Worm (Caenorhabditis elegans) whole organism, late embryonic: Measurements from ENCODE around the gene rpl-11.2.

Source experiments
- C08G9.2 ChIP-seq: sonication (generic microtip); optimal IDR thresholded peaks from 2 replicates; lab custom pipeline; 2016; ENCODE audit warnings: mild to moderate bottlenecking, missing genetic modification characterization, moderate library complexity, missing compliant biosample characterization
- hlh-30 ChIP-seq: sonication (generic microtip); optimal IDR thresholded peaks from 2 replicates; lab custom pipeline; 2017; ENCODE audit warnings: antibody characterized with exemption, missing genetic modification characterization, missing compliant biosample characterization; ENCODE audit not compliant: insufficient read depth
- zip-5 ChIP-seq: sonication (generic microtip); optimal IDR thresholded peaks from 2 replicates; lab custom pipeline; 2016; ENCODE audit warnings: missing genetic modification characterization, missing compliant biosample characterization

DNA sequence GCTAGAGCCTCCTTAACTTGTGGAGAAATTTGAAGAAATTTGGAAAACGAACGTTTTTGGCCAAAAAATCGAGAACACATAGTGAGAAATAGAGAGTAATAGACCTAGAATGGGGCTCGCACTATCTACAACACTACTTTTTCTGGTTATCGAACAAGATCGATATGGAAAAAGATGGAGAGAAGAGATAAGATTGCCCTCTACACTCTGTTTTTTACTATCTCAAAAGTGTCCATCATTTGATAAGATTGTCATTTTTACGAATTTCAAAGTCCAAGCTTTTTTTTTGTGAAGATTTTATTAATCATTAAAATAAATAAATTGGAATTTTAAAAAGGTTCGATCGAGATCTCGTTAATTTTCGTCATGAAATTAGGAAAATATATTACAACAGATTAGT is 38.7 kb downstream of the rpl-11.2 start, which contains the start of gene T24C12.3:
- TF ChIP-seq hlh-30 (no peak), zip-5 (tag; lab: Kevin White, UChicago) (no peak), C08G9.2 (no peak)
